Worm (Caenorhabditis elegans) whole organism, L4 larva: ENCODE results near the gene hmp-1.
A peak's percentile ranks its signal among the peaks of the same experiment; 100 is the strongest.

Experiments used
- F10B5.3 ChIP-seq: sonication (generic microtip); optimal IDR thresholded peaks from 2 replicates; lab custom pipeline; 2016; ENCODE audit warnings: mild to moderate bottlenecking, missing genetic modification characterization, missing compliant biosample characterization
- F49E8.2 ChIP-seq: sonication (generic microtip); optimal IDR thresholded peaks from 2 replicates; lab custom pipeline; 2016; ENCODE audit warnings: missing compliant biosample characterization, mild to moderate bottlenecking, missing genetic modification characterization, borderline replicate concordance
- Y105C5A.15 ChIP-seq: fragments of 200-800 bp; sonication (Bioruptor generic); IDR thresholded peaks from 2 replicates; pipeline ENCODE4 v1.3.6; 2022; ENCODE audit warnings: missing genetic modification characterization, missing compliant biosample characterization
- Y75B8A.6 ChIP-seq: fragments of 200-800 bp; sonication (Bioruptor generic); IDR thresholded peaks from 2 replicates; pipeline ENCODE4 v1.3.6; 2022; ENCODE audit warnings: missing genetic modification reagents, missing genetic modification characterization, missing compliant biosample characterization
- ZK337.2 ChIP-seq: fragments of 200-800 bp; sonication (Bioruptor generic); IDR thresholded peaks from 2 replicates; pipeline ENCODE4 v1.3.6; 2022; ENCODE audit warnings: missing genetic modification reagents, missing genetic modification characterization, missing compliant biosample characterization
- aha-1 ChIP-seq: fragments of 150-350 bp; peaks from one replicate; lab custom pipeline; 2014; ENCODE audit warnings: missing biosample characterization, missing genetic modification characterization
- aly-2 ChIP-seq: sonication (generic microtip); optimal IDR thresholded peaks from 2 replicates; lab custom pipeline; 2018; ENCODE audit warnings: missing biosample characterization, missing genetic modification characterization
- ama-1 ChIP-seq: fragments of 150-350 bp; optimal IDR thresholded peaks from 2 replicates; lab custom pipeline; 2014; ENCODE audit warnings: inconsistent platforms, mixed read lengths
- cey-2 ChIP-seq: sonication (generic microtip); optimal IDR thresholded peaks from 3 replicates; lab custom pipeline; 2017; ENCODE audit warnings: missing genetic modification characterization, mild to moderate bottlenecking, missing compliant biosample characterization, antibody characterized with exemption, borderline replicate concordance; ENCODE audit not compliant: insufficient read depth
- daf-16 ChIP-seq, 3 experiments: sonication (generic microtip); optimal IDR thresholded peaks; 2 replicates each; lab custom pipeline; 2016 to 2017; ENCODE audit warnings: missing genetic modification characterization in 3 of 3, missing genetic modification reagents in 3 of 3, mild to moderate bottlenecking in 2 of 3, missing compliant biosample characterization in 2 of 3, missing biosample characterization in 1 of 3, moderate library complexity in 1 of 3
- daf-19 ChIP-seq: fragments of 200-800 bp; sonication (Bioruptor generic); conservative IDR thresholded peaks from 2 replicates; pipeline ENCODE4 v1.3.6; 2022; ENCODE audit warnings: missing genetic modification characterization, missing compliant biosample characterization
- dpl-1 ChIP-seq: fragments of 150-350 bp; optimal IDR thresholded peaks from 2 replicates; lab custom pipeline; 2014; ENCODE audit warnings: missing biosample characterization, missing genetic modification reagents, missing genetic modification characterization
- dve-1 ChIP-seq: sonication (generic microtip); optimal IDR thresholded peaks from 2 replicates; lab custom pipeline; 2017; ENCODE audit warnings: antibody characterized with exemption, mild to moderate bottlenecking, missing genetic modification characterization, missing compliant biosample characterization; ENCODE audit not compliant: insufficient read depth
- fos-1 ChIP-seq: fragments of 150-350 bp; optimal IDR thresholded peaks from 2 replicates; lab custom pipeline; 2014; ENCODE audit warnings: missing biosample characterization, missing genetic modification characterization
- hif-1 ChIP-seq, 2 experiments: sonication (generic microtip); optimal IDR thresholded peaks; 2 replicates each; lab custom pipeline; 2016 to 2017; ENCODE audit warnings: missing compliant biosample characterization in 2 of 2, missing genetic modification characterization in 2 of 2, missing genetic modification reagents in 2 of 2, missing genotype in 2 of 2, mild to moderate bottlenecking in 1 of 2
- hlh-11 ChIP-seq: fragments of 200-800 bp; sonication (Bioruptor generic); optimal IDR thresholded peaks from 2 replicates; lab custom pipeline; 2018; ENCODE audit warnings: mild to moderate bottlenecking, missing genetic modification characterization, missing compliant biosample characterization
- hlh-30 ChIP-seq: sonication (generic microtip); optimal IDR thresholded peaks from 2 replicates; lab custom pipeline; 2017; ENCODE audit warnings: antibody characterized with exemption, mild to moderate bottlenecking, missing genetic modification characterization, missing compliant biosample characterization; ENCODE audit not compliant: insufficient read depth
- jun-1 ChIP-seq: fragments of 150-350 bp; optimal IDR thresholded peaks from 2 replicates; lab custom pipeline; 2014; ENCODE audit warnings: missing biosample characterization, missing genetic modification reagents, missing genetic modification characterization
- lim-7 ChIP-seq: fragments of 200-800 bp; sonication (Bioruptor generic); IDR thresholded peaks from 2 replicates; pipeline ENCODE4 v1.3.6; 2022; ENCODE audit warnings: missing genetic modification characterization, missing compliant biosample characterization
- lin-13 ChIP-seq: fragments of 150-350 bp; optimal IDR thresholded peaks from 2 replicates; lab custom pipeline; 2014; ENCODE audit warnings: missing biosample characterization, missing genetic modification reagents, missing genetic modification characterization
- lin-15B ChIP-seq: fragments of 150-350 bp; sonication (generic microtip); optimal IDR thresholded peaks from 3 replicates; lab custom pipeline; 2014; ENCODE audit warnings: missing biosample characterization, missing genetic modification characterization
- lin-38 ChIP-seq: fragments of 200-800 bp; sonication (Bioruptor generic); IDR thresholded peaks from 2 replicates; pipeline ENCODE4 v1.3.6; 2022; ENCODE audit warnings: missing genetic modification reagents, missing genetic modification characterization, missing compliant biosample characterization
- lir-3 ChIP-seq: sonication (generic microtip); optimal IDR thresholded peaks from 2 replicates; lab custom pipeline; 2016; ENCODE audit warnings: mild to moderate bottlenecking, missing genetic modification characterization, missing compliant biosample characterization
- lsy-2 ChIP-seq, 2 experiments: fragments of 150-350 bp in 1 of 2; sonication (generic microtip) in 1 of 2; optimal IDR thresholded peaks; 2 replicates each; lab custom pipeline; 2014 to 2017; ENCODE audit warnings: missing biosample characterization in 2 of 2, missing genetic modification characterization in 2 of 2
- madf-5 ChIP-seq, 2 experiments: fragments of 200-800 bp; sonication (Bioruptor generic); IDR thresholded peaks; 2 replicates each; pipeline ENCODE4 v1.3.6; 2022; ENCODE audit warnings: missing compliant biosample characterization in 2 of 2, missing genetic modification characterization in 2 of 2
- madf-9 ChIP-seq: fragments of 200-800 bp; sonication (Bioruptor generic); conservative IDR thresholded peaks from 2 replicates; pipeline ENCODE4 v1.3.6; 2022; ENCODE audit warnings: missing genetic modification reagents, missing genetic modification characterization, missing compliant biosample characterization
- mdl-1 ChIP-seq, 2 experiments: fragments of 150-350 bp in 1 of 2; sonication (generic microtip) in 1 of 2; optimal IDR thresholded peaks; 2 replicates each; lab custom pipeline; 2014 to 2017; ENCODE audit warnings: missing biosample characterization in 2 of 2, missing genetic modification characterization in 2 of 2
- mdt-29 ChIP-seq: fragments of 200-800 bp; sonication (Bioruptor generic); IDR thresholded peaks from 2 replicates; pipeline ENCODE4 v1.3.6; 2022; ENCODE audit warnings: missing genetic modification reagents, missing genetic modification characterization, missing compliant biosample characterization
- mes-2 ChIP-seq: sonication (generic microtip); optimal IDR thresholded peaks from 2 replicates; lab custom pipeline; 2016; ENCODE audit warnings: missing genotype, mild to moderate bottlenecking, missing genetic modification characterization, missing compliant biosample characterization; ENCODE audit not compliant: poor library complexity, severe bottlenecking
- mxl-3 ChIP-seq: fragments of 200-800 bp; sonication (Bioruptor generic); optimal IDR thresholded peaks from 2 replicates; lab custom pipeline; 2018; ENCODE audit warnings: mild to moderate bottlenecking, missing genetic modification characterization, missing compliant biosample characterization
- nhr-102 ChIP-seq: sonication (generic microtip); optimal IDR thresholded peaks from 2 replicates; lab custom pipeline; 2016; ENCODE audit warnings: mild to moderate bottlenecking, missing genetic modification characterization, moderate library complexity, missing compliant biosample characterization
- nhr-237 ChIP-seq: sonication (generic microtip); optimal IDR thresholded peaks from 2 replicates; lab custom pipeline; 2017; ENCODE audit warnings: missing biosample characterization, missing genetic modification characterization
- nhr-28 ChIP-seq: fragments of 150-350 bp; optimal IDR thresholded peaks from 2 replicates; lab custom pipeline; 2014; ENCODE audit warnings: missing biosample characterization, missing genetic modification characterization
- nhr-41 ChIP-seq: fragments of 200-800 bp; sonication (Bioruptor generic); IDR thresholded peaks from 2 replicates; pipeline ENCODE4 v1.3.6; 2022; ENCODE audit warnings: missing genetic modification reagents, missing genetic modification characterization, missing compliant biosample characterization
- nhr-6 ChIP-seq: fragments of 150-350 bp; optimal IDR thresholded peaks from 2 replicates; lab custom pipeline; 2014; ENCODE audit warnings: missing biosample characterization, missing genetic modification characterization
- nhr-76 ChIP-seq: fragments of 150-350 bp; optimal IDR thresholded peaks from 2 replicates; lab custom pipeline; 2014; ENCODE audit warnings: missing biosample characterization, missing genetic modification characterization
- php-3 ChIP-seq: fragments of 200-800 bp; sonication (Bioruptor generic); IDR thresholded peaks from 2 replicates; pipeline ENCODE4 v1.3.6; 2022; ENCODE audit warnings: missing genetic modification reagents, missing genetic modification characterization, missing compliant biosample characterization
- set-16 ChIP-seq: fragments of 200-800 bp; sonication (Bioruptor generic); IDR thresholded peaks from 2 replicates; pipeline ENCODE4 v1.3.6; 2022; ENCODE audit warnings: missing genetic modification reagents, missing genetic modification characterization, missing compliant biosample characterization
- skn-1 ChIP-seq: fragments of 150-350 bp; optimal IDR thresholded peaks from 2 replicates; lab custom pipeline; 2014; ENCODE audit warnings: missing biosample characterization, missing genetic modification characterization
- snpc-1.2 ChIP-seq: fragments of 200-800 bp; sonication (Bioruptor generic); IDR thresholded peaks from 2 replicates; pipeline ENCODE4 v1.3.6; 2022; ENCODE audit warnings: missing genetic modification reagents, missing genetic modification characterization, missing compliant biosample characterization
- spr-1 ChIP-seq: sonication (generic microtip); optimal IDR thresholded peaks from 2 replicates; lab custom pipeline; 2016; ENCODE audit warnings: mild to moderate bottlenecking, missing genetic modification characterization, missing compliant biosample characterization
- tra-1 ChIP-seq: fragments of 200-800 bp; sonication (Bioruptor generic); IDR thresholded peaks from 2 replicates; pipeline ENCODE4 v1.3.6; 2022; ENCODE audit warnings: missing genetic modification reagents, missing genetic modification characterization, missing compliant biosample characterization
- unc-130 ChIP-seq: sonication (generic microtip); optimal IDR thresholded peaks from 2 replicates; lab custom pipeline; 2016; ENCODE audit warnings: missing genetic modification reagents, missing genetic modification characterization, missing compliant biosample characterization
- unc-39 ChIP-seq: sonication (generic microtip); optimal IDR thresholded peaks from 2 replicates; lab custom pipeline; 2017; ENCODE audit warnings: missing biosample characterization, missing genetic modification characterization
- unc-62 ChIP-seq, 3 experiments: fragments of 150-350 bp in 1 of 3; sonication (generic microtip); optimal IDR thresholded peaks in 2 of 3; peaks in 1 of 3; 1 replicate in 1 of 3; 2 replicates in 2 of 3; lab custom pipeline; 2014 to 2017; ENCODE audit warnings: missing biosample characterization in 3 of 3, missing genetic modification characterization in 3 of 3, missing genetic modification reagents in 3 of 3, missing genotype in 1 of 3
- vab-7 ChIP-seq: fragments of 200-800 bp; sonication (Bioruptor generic); IDR thresholded peaks from 2 replicates; pipeline ENCODE4 v1.3.6; 2022; ENCODE audit warnings: missing genetic modification reagents, missing genetic modification characterization, missing compliant biosample characterization
- zip-11 ChIP-seq: fragments of 200-800 bp; sonication (Bioruptor generic); IDR thresholded peaks from 2 replicates; pipeline ENCODE4 v1.3.6; 2022; ENCODE audit warnings: missing genetic modification characterization, missing compliant biosample characterization
- ztf-11 ChIP-seq: fragments of 150-350 bp; optimal IDR thresholded peaks from 2 replicates; lab custom pipeline; 2014; ENCODE audit warnings: missing biosample characterization, missing genetic modification characterization

The hmp-1 gene

ce11 chrV:11845492-11845891 lies at the start of gene hmp-1:
Gene hmp-1, plus strand, starts transcription at chrV:11845871.
- TF ChIP-seq jun-1 (tag; lab: Kevin White, UChicago) (no peak), aha-1 (tag; lab: Kevin White, UChicago) (peak; percentile 9), nhr-41 (no peak), madf-9 (GFP tag; lab: Robert Waterston, UW) (no peak)

ce11 chrV:11796343-11796742 lies 49.3 kb upstream of the hmp-1 start:
- TF ChIP-seq nhr-6 (tag; lab: Kevin White, UChicago) (no peak), hlh-30 (tag; lab: Kevin White, UChicago) (peak; percentile 17), tra-1 (GFP tag; lab: Robert Waterston, UW) (0 out of 2 replicates have a peak, but pooled peaks have one; percentile 14), vab-7 (GFP tag; lab: Robert Waterston, UW) (no peak), mxl-3 (peak; percentile 29), unc-130 (GFP tag; lab: Kevin White, UChicago) (no peak), unc-39 (tag; lab: Kevin White, UChicago) (no peak), lir-3 (tag; lab: Kevin White, UChicago) (no peak), ztf-11 (tag; lab: Kevin White, UChicago) (no peak), dve-1 (tag; lab: Kevin White, UChicago) (no peak), cey-2 (no peak), Y105C5A.15 (GFP tag; lab: Robert Waterston, UW) (no peak), nhr-102 (no peak), spr-1 (tag; lab: Kevin White, UChicago) (no peak), dpl-1 (GFP tag; lab: Kevin White, UChicago) (no peak), nhr-76 (tag; lab: Kevin White, UChicago) (no peak), snpc-1.2 (GFP tag; lab: Robert Waterston, UW) (no peak), aha-1 (tag; lab: Kevin White, UChicago) (no peak), php-3 (GFP tag; lab: Robert Waterston, UW) (no peak), mes-2 (tag; lab: Kevin White, UChicago) (no peak), lin-13 (GFP tag; lab: Kevin White, UChicago) (no peak), fos-1 (tag; lab: Kevin White, UChicago) (no peak), madf-5 (GFP tag; IDR thresholded peaks at IDR 0.05; lab: Robert Waterston, UW) (no peak), F49E8.2 (tag; lab: Kevin White, UChicago) (no peak), Y75B8A.6 (GFP tag; lab: Robert Waterston, UW) (no peak), daf-19 (GFP tag; lab: Robert Waterston, UW) (no peak), lin-38 (GFP tag; lab: Robert Waterston, UW) (no peak), mdt-29 (GFP tag; lab: Robert Waterston, UW) (no peak), mdl-1 (tag; optimal IDR thresholded peaks at IDR 0.05; lab: Kevin White, UChicago) (peak in 1 of 2 experiments; percentile 30), set-16 (GFP tag; lab: Robert Waterston, UW) (no peak), hif-1 (tag; optimal IDR thresholded peaks at IDR 0.05; lab: Kevin White, UChicago) (no peak), skn-1 (no peak), lin-15B (tag; lab: Kevin White, UChicago) (no peak), unc-62 (GFP tag; optimal IDR thresholded peaks at IDR 0.05 in 1 of 2; lab: Kevin White, UChicago) (peak in 1 of 2 experiments; percentile 98), unc-62 (tag; optimal IDR thresholded peaks at IDR 0.05; lab: Kevin White, UChicago) (no peak), daf-16 (GFP tag; optimal IDR thresholded peaks at IDR 0.05; lab: Kevin White, UChicago) (no peak), daf-16 (tag; optimal IDR thresholded peaks at IDR 0.05; lab: Kevin White, UChicago) (no peak), lsy-2 (tag; optimal IDR thresholded peaks at IDR 0.05; lab: Kevin White, UChicago) (peak in 1 of 2 experiments; percentile 6), nhr-28 (peak; percentile 11), ZK337.2 (GFP tag; lab: Robert Waterston, UW) (no peak), nhr-41 (no peak), madf-9 (GFP tag; lab: Robert Waterston, UW) (no peak), F10B5.3 (no peak), aly-2 (tag; lab: Kevin White, UChicago) (no peak), nhr-237 (tag; lab: Kevin White, UChicago) (no peak), lim-7 (GFP tag; lab: Robert Waterston, UW) (no peak), hlh-11 (peak; percentile 18), ama-1 (no peak), zip-11 (GFP tag; lab: Robert Waterston, UW) (no peak)
